Worm (Caenorhabditis elegans): ENCODE measurements around the gene Y43F8B.11.

Gene Y43F8B.11

DNA sequence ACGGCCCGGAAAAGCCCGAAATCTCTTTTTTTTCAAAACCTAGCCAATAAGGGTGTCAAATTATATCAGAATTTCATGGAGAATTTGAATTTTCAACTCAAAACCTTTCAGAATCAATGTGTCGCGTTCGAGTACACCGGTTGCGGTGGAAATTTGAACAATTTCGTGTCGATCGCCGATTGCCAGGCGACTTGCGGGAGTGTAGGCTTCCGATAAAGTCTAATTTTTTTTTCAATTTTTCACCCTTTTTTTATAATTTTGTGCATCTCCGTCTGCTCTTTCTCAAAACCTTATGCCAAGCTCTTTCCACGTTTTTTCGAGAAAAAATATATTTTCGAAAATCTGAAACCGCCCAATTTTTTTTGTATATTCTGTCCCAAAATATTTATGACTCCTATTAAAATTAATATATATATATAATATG lies 49.0 kb downstream of the Y43F8B.11 start (continued):
- TF ChIP-seq tra-1 (GFP tag; IDR thresholded peaks at IDR 0.05): peak; percentile 37; the same call in 1 of the 2 replicates
- 0 out of 2 replicates have a peak, but pooled peaks have one; percentile 58 for TF ChIP-seq mdt-29 (GFP tag; IDR thresholded peaks at IDR 0.05)
- no peak for TF ChIP-seq attf-4 (tag; optimal IDR thresholded peaks at IDR 0.05)
- TF ChIP-seq hlh-30 (tag; optimal IDR thresholded peaks at IDR 0.05; ENCODE audit: insufficient read depth): no peak
- no peak for TF ChIP-seq ceh-62 (tag; optimal IDR thresholded peaks at IDR 0.05)
- no peak for TF ChIP-seq daf-19 (GFP tag; conservative IDR thresholded peaks at IDR 0.05)
- no peak for TF ChIP-seq F37D6.2 (tag; optimal IDR thresholded peaks at IDR 0.05)
- no peak for TF ChIP-seq ztf-11 (tag; optimal IDR thresholded peaks at IDR 0.05)
- no peak for TF ChIP-seq unc-130 (GFP tag; optimal IDR thresholded peaks at IDR 0.05)
- no peak for TF ChIP-seq zfp-2 (tag; optimal IDR thresholded peaks at IDR 0.05)
- peak; percentile 46; the same call in 1 of the 2 replicates for TF ChIP-seq hmg-1.1 (GFP tag; IDR thresholded peaks at IDR 0.05)
- TF ChIP-seq dve-1 (tag; optimal IDR thresholded peaks at IDR 0.05; ENCODE audit: insufficient read depth): no peak
- TF ChIP-seq madf-9 (GFP tag; conservative IDR thresholded peaks at IDR 0.05): peak; percentile 54
- TF ChIP-seq lin-15B (tag; optimal IDR thresholded peaks at IDR 0.05): no peak
- TF ChIP-seq ces-1 (GFP tag; optimal IDR thresholded peaks at IDR 0.05): no peak
- peak; percentile 60; the same call in 1 of the 2 replicates for TF ChIP-seq dmd-8 (GFP tag; IDR thresholded peaks at IDR 0.05)
- TF ChIP-seq set-16 (GFP tag; IDR thresholded peaks at IDR 0.05): no peak
- peak; percentile 79; the same call in 1 of the 2 replicates for TF ChIP-seq arid-1 (GFP tag; conservative IDR thresholded peaks at IDR 0.05)
- TF ChIP-seq mes-2 (tag; optimal IDR thresholded peaks at IDR 0.05; ENCODE audit: poor library complexity, severe bottlenecking): peak; percentile 17
- TF ChIP-seq zip-2 (tag; optimal IDR thresholded peaks at IDR 0.05): no peak
- peak; percentile 81; the same call in 1 of the 2 replicates for TF ChIP-seq zfp-3 (GFP tag; conservative IDR thresholded peaks at IDR 0.05)
- peak; percentile 45 for TF ChIP-seq nhr-102 (tag; optimal IDR thresholded peaks at IDR 0.05)
- no peak for TF ChIP-seq lin-39 (tag; optimal IDR thresholded peaks at IDR 0.05)
- no peak for TF ChIP-seq F26F4.8 (GFP tag; conservative IDR thresholded peaks at IDR 0.05)
- no peak for TF ChIP-seq aly-2 (tag; optimal IDR thresholded peaks at IDR 0.05)
- peak; percentile 86 for TF ChIP-seq php-3 (GFP tag; IDR thresholded peaks at IDR 0.05)
- TF ChIP-seq ceh-82 (tag; optimal IDR thresholded peaks at IDR 0.05): no peak
- TF ChIP-seq Y105C5A.15 (GFP tag; IDR thresholded peaks at IDR 0.05): peak; percentile 80; the same call in 1 of the 2 replicates
- TF ChIP-seq nhr-11 (tag; optimal IDR thresholded peaks at IDR 0.05): no peak
- TF ChIP-seq unc-62 (GFP tag; optimal IDR thresholded peaks at IDR 0.05 in 1 of 2): no peak
- no peak for TF ChIP-seq unc-62 (tag; optimal IDR thresholded peaks at IDR 0.05)
- no peak for TF ChIP-seq pqm-1 (tag; optimal IDR thresholded peaks at IDR 0.05)
- TF ChIP-seq nhr-25 (tag; optimal IDR thresholded peaks at IDR 0.05; ENCODE audit: borderline replicate concordance, insufficient read depth): no peak

ce11 chrV:19520130-19520529 lies 49.6 kb downstream of the Y43F8B.11 start:
- TF ChIP-seq ztf-7 (tag; optimal IDR thresholded peaks at IDR 0.05) (no peak), D1046.2 (GFP tag; IDR thresholded peaks at IDR 0.05) (no peak), daf-8 (GFP tag; IDR thresholded peaks at IDR 0.05) (no peak), F10B5.3 (tag; optimal IDR thresholded peaks at IDR 0.05) (no peak), mxl-2 (GFP tag; conservative IDR thresholded peaks at IDR 0.05) (no peak), fos-1 (tag; optimal IDR thresholded peaks at IDR 0.05) (no peak), ceh-82 (tag; optimal IDR thresholded peaks at IDR 0.05) (no peak), nhr-10 (tag; optimal IDR thresholded peaks at IDR 0.05) (no peak), egl-27 (tag; optimal IDR thresholded peaks at IDR 0.05) (no peak), sdz-12 (GFP tag; optimal IDR thresholded peaks at IDR 0.05) (peak; percentile 67), lin-39 (tag; optimal IDR thresholded peaks at IDR 0.05) (no peak), lin-38 (GFP tag; IDR thresholded peaks at IDR 0.05) (no peak), rbr-2 (tag; optimal IDR thresholded peaks at IDR 0.05) (no peak), mes-2 (tag; optimal IDR thresholded peaks at IDR 0.05; ENCODE audit: poor library complexity, severe bottlenecking) (no peak), zfp-3 (GFP tag; conservative IDR thresholded peaks at IDR 0.05) (0 out of 2 replicates have a peak, but pooled peaks have one; percentile 23), F49E8.2 (tag; optimal IDR thresholded peaks at IDR 0.05; ENCODE audit: borderline replicate concordance) (no peak), ZK337.2 (GFP tag; IDR thresholded peaks at IDR 0.05) (0 out of 2 replicates have a peak, but pooled peaks have one; percentile 4), set-16 (GFP tag; IDR thresholded peaks at IDR 0.05) (no peak), lsy-2 (tag; optimal IDR thresholded peaks at IDR 0.05) (no peak), Y5F2A.4 (GFP tag; optimal IDR thresholded peaks at IDR 0.05) (peak; percentile 51), unc-130 (GFP tag; optimal IDR thresholded peaks at IDR 0.05) (no peak), php-3 (GFP tag; IDR thresholded peaks at IDR 0.05) (no peak), cey-2 (tag; optimal IDR thresholded peaks at IDR 0.05; ENCODE audit: borderline replicate concordance, insufficient read depth) (no peak), zip-11 (GFP tag; IDR thresholded peaks at IDR 0.05) (no peak; the same call in 1 of the 2 replicates)

Measured in whole organism, L4 larva.